Fruit fly (Drosophila melanogaster) whole organism, pupa: ENCODE results near the gene CG32248.

ENCODE experiments used
- CG10348 ChIP-seq: fragments of 200-800 bp; sonication (Bioruptor generic); IDR thresholded peaks from 2 replicates; pipeline ENCODE4 v1.3.6; 2022; ENCODE audit warnings: missing biosample characterization, missing genetic modification characterization
- CG12605 ChIP-seq: fragments of 200-800 bp; sonication (Bioruptor generic); IDR thresholded peaks from 2 replicates; pipeline ENCODE4 v1.3.6; 2022; ENCODE audit warnings: missing biosample characterization, missing genetic modification characterization
- CG13204 ChIP-seq: fragments of 200-800 bp; sonication (Bioruptor generic); optimal IDR thresholded peaks from 2 replicates; lab custom pipeline; 2018; ENCODE audit warnings: missing biosample characterization, mild to moderate bottlenecking, missing genetic modification characterization, moderate library complexity
- CG14655 ChIP-seq: fragments of 200-800 bp; sonication (Bioruptor generic); optimal IDR thresholded peaks from 3 replicates; lab custom pipeline; 2017; ENCODE audit warnings: mild to moderate bottlenecking, missing biosample characterization, missing genetic modification reagents, missing genetic modification characterization
- CG15710 ChIP-seq: fragments of 200-800 bp; sonication (Bioruptor generic); optimal IDR thresholded peaks from 2 replicates; lab custom pipeline; 2018; ENCODE audit warnings: missing biosample characterization, mild to moderate bottlenecking, missing genetic modification characterization, moderate library complexity
- CG17806 ChIP-seq: fragments of 200-800 bp; sonication (Bioruptor generic); optimal IDR thresholded peaks from 2 replicates; lab custom pipeline; 2018; ENCODE audit warnings: missing biosample characterization, mild to moderate bottlenecking, missing genetic modification characterization, moderate library complexity
- CG32121 ChIP-seq: fragments of 200-800 bp; sonication (Bioruptor generic); IDR thresholded peaks from 2 replicates; pipeline ENCODE4 v1.3.6; 2022; ENCODE audit warnings: missing biosample characterization, missing genetic modification characterization
- CG34367 ChIP-seq: fragments of 200-800 bp; sonication (Bioruptor generic); optimal IDR thresholded peaks from 2 replicates; lab custom pipeline; 2018; ENCODE audit warnings: missing biosample characterization, mild to moderate bottlenecking, missing genetic modification characterization
- CG4496 ChIP-seq: fragments of 200-800 bp; sonication (Bioruptor generic); IDR thresholded peaks from 3 replicates; pipeline ENCODE4 v1.3.6; 2022; ENCODE audit warnings: missing biosample characterization, missing genetic modification characterization
- CG8159 ChIP-seq: fragments of 200-800 bp; sonication (Bioruptor generic); optimal IDR thresholded peaks from 3 replicates; lab custom pipeline; 2018; ENCODE audit warnings: missing biosample characterization, mild to moderate bottlenecking, missing genetic modification characterization, moderate library complexity
- CG8301 ChIP-seq: fragments of 200-800 bp; sonication (Bioruptor generic); optimal IDR thresholded peaks from 2 replicates; lab custom pipeline; 2018; ENCODE audit warnings: missing biosample characterization, mild to moderate bottlenecking, missing genetic modification characterization
- CG9948 ChIP-seq: fragments of 200-800 bp; sonication (Bioruptor generic); optimal IDR thresholded peaks from 2 replicates; lab custom pipeline; 2018; ENCODE audit warnings: missing biosample characterization, mild to moderate bottlenecking, missing genetic modification characterization, moderate library complexity
- D1 ChIP-seq: fragments of 200-800 bp; sonication (Bioruptor generic); optimal IDR thresholded peaks from 2 replicates; lab custom pipeline; 2018; ENCODE audit warnings: missing biosample characterization, mild to moderate bottlenecking, missing genetic modification characterization, moderate library complexity
- EcR ChIP-seq: fragments of 200-800 bp; sonication (Bioruptor generic); optimal IDR thresholded peaks from 3 replicates; lab custom pipeline; 2019; ENCODE audit warnings: missing biosample characterization, missing genetic modification characterization, mild to moderate bottlenecking, moderate library complexity, missing genetic modification reagents
- Ets98B ChIP-seq: fragments of 200-800 bp; sonication (Bioruptor generic); IDR thresholded peaks from 2 replicates; pipeline ENCODE4 v1.3.6; 2022; ENCODE audit warnings: missing biosample characterization, missing genetic modification characterization
- Pif1A ChIP-seq: fragments of 200-800 bp; sonication (Bioruptor generic); optimal IDR thresholded peaks from 3 replicates; lab custom pipeline; 2016; ENCODE audit warnings: missing biosample characterization, missing genetic modification characterization
- Pif1B ChIP-seq: fragments of 200-800 bp; sonication (Bioruptor generic); optimal IDR thresholded peaks from 3 replicates; lab custom pipeline; 2016; ENCODE audit warnings: missing biosample characterization, missing genetic modification characterization
- Snoo ChIP-seq: fragments of 200-800 bp; sonication (Bioruptor generic); optimal IDR thresholded peaks from 3 replicates; lab custom pipeline; 2017; ENCODE audit warnings: missing biosample characterization, mild to moderate bottlenecking, missing genetic modification characterization, inconsistent platforms
- fd96Ca ChIP-seq: fragments of 200-800 bp; sonication (Bioruptor generic); IDR thresholded peaks from 3 replicates; pipeline ENCODE4 v1.3.6; 2022; ENCODE audit warnings: missing biosample characterization, missing genetic modification characterization
- gl ChIP-seq: fragments of 200-800 bp; sonication (Bioruptor generic); optimal IDR thresholded peaks from 2 replicates; lab custom pipeline; 2018; ENCODE audit warnings: missing biosample characterization, mild to moderate bottlenecking, missing genetic modification characterization
- rn ChIP-seq: fragments of 200-800 bp; sonication (Bioruptor generic); IDR thresholded peaks from 2 replicates; pipeline ENCODE4 v1.3.6; 2022; ENCODE audit warnings: missing biosample characterization, missing genetic modification characterization

Gene CG32248

dm6 chr3L:4460307-4461088 is 11.1 kb upstream of the CG32248 start, which contains the start of gene CG15022:
CG15022 (minus strand) TSS chr3L:4460317.
- no peak for TF ChIP-seq CG10348 (GFP tag; lab: Robert Waterston, UW)
- no peak for TF ChIP-seq Pif1A (GFP tag; lab: Kevin White, UChicago)
- no peak for TF ChIP-seq CG13204
- no peak for TF ChIP-seq gl (tag; lab: Kevin White, UChicago)
- TF ChIP-seq CG15710 (tag; lab: Kevin White, UChicago), result no peak
- no peak for TF ChIP-seq CG4496 (GFP tag; lab: Robert Waterston, UW)
- TF ChIP-seq rn (GFP tag; lab: Robert Waterston, UW), result no peak
- no peak for TF ChIP-seq D1
- TF ChIP-seq CG12605 (GFP tag; lab: Robert Waterston, UW), result no peak
- TF ChIP-seq Ets98B (GFP tag; lab: Robert Waterston, UW), result no peak
- no peak for TF ChIP-seq fd96Ca (GFP tag; lab: Robert Waterston, UW)
- no peak for TF ChIP-seq CG17806 (tag; lab: Kevin White, UChicago)
- TF ChIP-seq EcR (GFP tag; lab: Kevin White, UChicago), result no peak
- TF ChIP-seq Snoo (tag; lab: Kevin White, UChicago), result no peak
- TF ChIP-seq CG34367 (tag; lab: Kevin White, UChicago), result no peak
- TF ChIP-seq CG8159 (tag; lab: Kevin White, UChicago), result no peak
- no peak for TF ChIP-seq CG8301 (tag; lab: Kevin White, UChicago)
- TF ChIP-seq CG14655 (GFP tag; lab: Kevin White, UChicago), result no peak
- no peak for TF ChIP-seq Pif1B
- TF ChIP-seq CG9948, result no peak

- TF ChIP-seq CG34367 (tag; lab: Kevin White, UChicago) (no peak), CG14655 (GFP tag; lab: Kevin White, UChicago) (peak; percentile 12), CG8301 (tag; lab: Kevin White, UChicago) (no peak), Pif1B (no peak), EcR (GFP tag; lab: Kevin White, UChicago) (no peak)
- TF ChIP-seq, all 21 proteins: peak for 1
These were observed 10.0 kb upstream of the CG32248 start, which contains the start of gene CG15023 for dm6 chr3L:4461454-4462045. CG15023 (minus strand) TSS chr3L:4461504.

- TF ChIP-seq gl (tag; lab: Kevin White, UChicago) (no peak), Pif1B (no peak), CG15710 (tag; lab: Kevin White, UChicago) (no peak), Pif1A (GFP tag; lab: Kevin White, UChicago) (no peak), CG4496 (GFP tag; lab: Robert Waterston, UW) (no peak), Ets98B (GFP tag; lab: Robert Waterston, UW) (no peak), CG10348 (GFP tag; lab: Robert Waterston, UW) (no peak), CG13204 (no peak), CG9948 (no peak), CG34367 (tag; lab: Kevin White, UChicago) (no peak), CG17806 (tag; lab: Kevin White, UChicago) (no peak), EcR (GFP tag; lab: Kevin White, UChicago) (no peak), CG8159 (tag; lab: Kevin White, UChicago) (no peak), CG12605 (GFP tag; lab: Robert Waterston, UW) (no peak), CG32121 (GFP tag; lab: Robert Waterston, UW) (no peak), D1 (no peak), CG14655 (GFP tag; lab: Kevin White, UChicago) (no peak), fd96Ca (GFP tag; lab: Robert Waterston, UW) (no peak), CG8301 (tag; lab: Kevin White, UChicago) (no peak), Snoo (tag; lab: Kevin White, UChicago) (no peak)
These were observed 7.7 kb upstream of the CG32248 start, which contains the start of gene CG15024 for dm6 chr3L:4463773-4464301. CG15024 (minus strand) TSS chr3L:4463823.

dm6 chr3L:4466530-4466929 is 5.0 kb upstream of the CG32248 start, which contains the start of gene CG32241:
CG32241 (minus strand) TSS chr3L:4466630.
- no peak for TF ChIP-seq CG14655 (GFP tag; lab: Kevin White, UChicago)
- TF ChIP-seq rn (GFP tag; lab: Robert Waterston, UW), result no peak
- TF ChIP-seq CG34367 (tag; lab: Kevin White, UChicago), result no peak
- no peak for TF ChIP-seq CG10348 (GFP tag; lab: Robert Waterston, UW)
- no peak for TF ChIP-seq CG4496 (GFP tag; lab: Robert Waterston, UW)
- TF ChIP-seq Pif1A (GFP tag; lab: Kevin White, UChicago), result no peak
- TF ChIP-seq CG12605 (GFP tag; lab: Robert Waterston, UW), result no peak
- TF ChIP-seq fd96Ca (GFP tag; lab: Robert Waterston, UW), result no peak
- TF ChIP-seq CG15710 (tag; lab: Kevin White, UChicago), result no peak
- no peak for TF ChIP-seq CG13204
- no peak for TF ChIP-seq Pif1B

dm6 chr3L:4469701-4470100 is 1.8 kb upstream of the CG32248 start, which contains the start of gene CG32249:
CG32249 (plus strand) TSS chr3L:4470001.
- no peak for TF ChIP-seq CG17806 (tag; lab: Kevin White, UChicago)
- TF ChIP-seq CG14655 (GFP tag; lab: Kevin White, UChicago), result no peak
